Worm (Caenorhabditis elegans) whole organism, L1 larva: ENCODE measurements around the gene gei-14.

Source experiments
- unc-98 ChIP-seq: fragments of 200-800 bp; sonication (Bioruptor generic); IDR thresholded peaks from 2 replicates; pipeline ENCODE4 v1.3.6; 2022; ENCODE audit warnings: missing genetic modification characterization, missing compliant biosample characterization
- vab-15 ChIP-seq: sonication (generic microtip); optimal IDR thresholded peaks from 2 replicates; lab custom pipeline; 2017; ENCODE audit warnings: missing genotype, mild to moderate bottlenecking, missing genetic modification characterization, missing compliant biosample characterization

DNA sequence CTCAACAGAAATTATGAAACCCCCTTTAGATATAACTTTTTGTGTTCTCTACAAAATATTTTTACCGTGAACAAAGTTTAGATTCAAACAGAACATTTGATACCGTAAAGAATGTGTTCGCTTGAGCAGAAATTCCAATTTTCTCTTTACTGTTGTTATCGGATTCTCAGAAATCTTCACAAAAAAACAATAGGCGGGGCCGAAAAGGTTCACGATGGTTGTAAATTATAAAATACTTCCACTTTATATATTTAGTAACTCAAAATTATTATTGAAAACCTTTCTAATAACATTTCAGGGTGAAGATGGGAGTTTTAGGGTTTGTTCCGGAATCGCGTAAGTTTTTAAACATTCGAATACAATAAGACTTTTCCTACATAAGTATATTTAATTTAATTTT, 37.9 kb downstream of the gei-14 start, which contains the start of gene nlp-5:
- TF ChIP-seq vab-15 (tag; lab: Kevin White, UChicago) (no peak), unc-98 (GFP tag; lab: Robert Waterston, UW) (no peak)
